Fruit fly (Drosophila melanogaster) whole organism, prepupa: ENCODE results near the gene DENR.
A peak's percentile ranks its signal among the peaks of the same experiment; 100 is the strongest.

Source experiments
- Blimp-1 ChIP-seq: fragments of 200-800 bp; sonication (Bioruptor generic); optimal IDR thresholded peaks from 3 replicates; lab custom pipeline; 2017; ENCODE audit warnings: missing biosample characterization, missing genetic modification characterization, mild to moderate bottlenecking, moderate library complexity, missing genetic modification reagents
- Lpt ChIP-seq: fragments of 200-800 bp; sonication (Bioruptor generic); optimal IDR thresholded peaks from 3 replicates; lab custom pipeline; 2016; ENCODE audit warnings: missing biosample characterization, missing genetic modification characterization
- OdsH ChIP-seq: fragments of 200-800 bp; sonication (Bioruptor generic); optimal IDR thresholded peaks from 3 replicates; lab custom pipeline; 2016; ENCODE audit warnings: missing biosample characterization, missing genetic modification characterization
- Smox ChIP-seq: fragments of 200-800 bp; sonication (Bioruptor generic); optimal IDR thresholded peaks from 3 replicates; lab custom pipeline; 2016; ENCODE audit warnings: missing biosample characterization, missing genetic modification characterization

DNA sequence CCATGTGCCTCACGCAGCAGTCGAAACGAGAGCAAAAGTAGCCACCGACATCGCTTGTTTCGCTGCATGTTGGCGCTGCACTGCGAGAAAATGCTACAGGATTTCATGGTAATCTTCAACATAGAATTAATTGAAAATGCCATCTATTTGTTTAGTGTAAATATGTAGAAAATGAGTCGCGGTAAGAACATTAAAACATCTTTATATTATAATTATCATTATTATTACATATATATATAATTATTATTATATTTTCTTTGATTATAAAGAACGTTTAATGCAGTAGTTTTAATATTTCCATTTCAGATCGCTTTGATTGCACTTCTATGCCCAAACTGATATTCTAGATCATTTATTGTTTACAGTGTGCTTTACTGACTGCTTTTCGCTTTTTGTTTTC, 13.3 kb downstream of the DENR start:
- TF ChIP-seq OdsH (GFP tag; lab: Kevin White, UChicago) (peak; percentile 69), Blimp-1 (GFP tag; lab: Kevin White, UChicago) (peak; percentile 62), Smox (GFP tag; lab: Kevin White, UChicago) (no peak), Lpt (peak; percentile 25)
